Fruit fly (Drosophila melanogaster): ENCODE data around the gene Ttc26.

DNA sequence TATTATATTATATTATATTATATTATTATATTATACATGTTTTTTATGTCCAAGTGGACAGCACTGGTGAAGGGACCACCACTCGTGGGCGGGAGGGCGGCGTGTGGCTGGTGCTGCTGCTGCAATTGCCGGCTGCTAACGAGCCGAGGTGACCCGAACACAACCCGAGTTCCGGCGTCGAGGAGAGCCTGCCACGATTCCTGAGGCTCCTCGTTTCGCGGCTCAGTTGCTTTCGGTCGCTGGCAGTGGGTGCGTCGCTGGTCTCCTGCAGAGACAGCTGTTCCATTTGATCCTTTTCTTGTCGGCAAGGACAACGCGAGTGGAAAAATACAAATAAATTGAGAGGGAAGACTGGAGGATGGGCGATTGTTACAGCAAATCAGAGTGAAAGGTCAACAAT is 36.2 kb downstream of the Ttc26 start:
- TF ChIP-seq Eip93F (GFP tag; optimal IDR thresholded peaks at IDR 0.05): no peak
- TF ChIP-seq OdsH (GFP tag; optimal IDR thresholded peaks at IDR 0.05): no peak

All from whole organism, prepupa.